Fruit fly (Drosophila melanogaster) whole organism, embryonic: ENCODE results near the gene CG32428.

Source experiments
- Bgb ChIP-seq: fragments of 200-800 bp; sonication (Bioruptor generic); IDR thresholded peaks from 2 replicates; pipeline ENCODE4 v1.3.6; 2022; ENCODE audit warnings: missing biosample characterization, missing genetic modification characterization; ENCODE audit not compliant: partially characterized antibody
- CG1024 ChIP-seq: fragments of 200-800 bp; sonication (Bioruptor generic); IDR thresholded peaks from 2 replicates; pipeline ENCODE4 v1.3.6; 2022; ENCODE audit warnings: missing biosample characterization, missing genetic modification characterization
- CG10979 ChIP-seq: fragments of 200-800 bp; sonication (Bioruptor generic); optimal IDR thresholded peaks from 2 replicates; lab custom pipeline; 2018; ENCODE audit warnings: missing biosample characterization, mild to moderate bottlenecking, missing genetic modification characterization, moderate library complexity
- CG12659 ChIP-seq: fragments of 200-800 bp; sonication (Bioruptor generic); optimal IDR thresholded peaks from 3 replicates; lab custom pipeline; 2017; ENCODE audit warnings: mild to moderate bottlenecking, missing biosample characterization, missing genetic modification reagents, missing genetic modification characterization
- CG14014 ChIP-seq: fragments of 200-800 bp; sonication (Bioruptor generic); IDR thresholded peaks from 2 replicates; pipeline ENCODE4 v1.3.6; 2022; ENCODE audit warnings: missing biosample characterization, missing genetic modification characterization
- CG15073 ChIP-seq: fragments of 200-800 bp; sonication (Bioruptor generic); optimal IDR thresholded peaks from 2 replicates; lab custom pipeline; 2016; ENCODE audit warnings: missing biosample characterization, missing genetic modification characterization
- CG15479 ChIP-seq: fragments of 200-800 bp; sonication (Bioruptor generic); optimal IDR thresholded peaks from 3 replicates; lab custom pipeline; 2019; ENCODE audit warnings: missing biosample characterization, mild to moderate bottlenecking, missing genetic modification characterization, moderate library complexity
- CG15514 ChIP-seq: fragments of 200-800 bp; sonication (Bioruptor generic); optimal IDR thresholded peaks from 3 replicates; lab custom pipeline; 2017; ENCODE audit warnings: missing biosample characterization, missing genetic modification characterization, mild to moderate bottlenecking, moderate library complexity, missing genetic modification reagents
- CG15696 ChIP-seq: fragments of 200-800 bp; sonication (Bioruptor generic); optimal IDR thresholded peaks from 2 replicates; lab custom pipeline; 2019; ENCODE audit warnings: missing biosample characterization, mild to moderate bottlenecking, missing genetic modification characterization, moderate library complexity
- CG1602 ChIP-seq: fragments of 200-800 bp; sonication (Bioruptor generic); optimal IDR thresholded peaks from 3 replicates; lab custom pipeline; 2016; ENCODE audit warnings: missing biosample characterization, missing genetic modification characterization
- CG16863 ChIP-seq: fragments of 200-800 bp; sonication (Bioruptor generic); optimal IDR thresholded peaks from 3 replicates; lab custom pipeline; 2016; ENCODE audit warnings: missing biosample characterization, missing genetic modification characterization
- CG18011 ChIP-seq: fragments of 200-800 bp; sonication (Bioruptor generic); optimal IDR thresholded peaks from 2 replicates; lab custom pipeline; 2017; ENCODE audit warnings: missing biosample characterization, missing genetic modification characterization, mild to moderate bottlenecking, moderate library complexity, missing genotype
- CG18599 ChIP-seq: fragments of 200-800 bp; sonication (Bioruptor generic); optimal IDR thresholded peaks from 3 replicates; lab custom pipeline; 2017; ENCODE audit warnings: missing biosample characterization, missing genetic modification characterization, mild to moderate bottlenecking, moderate library complexity, missing genetic modification reagents
- CG2875 ChIP-seq: fragments of 200-800 bp; sonication (Bioruptor generic); optimal IDR thresholded peaks from 2 replicates; lab custom pipeline; 2017; ENCODE audit warnings: missing biosample characterization, mild to moderate bottlenecking, missing genetic modification characterization, missing genetic modification reagents
- CG31224 ChIP-seq: fragments of 200-800 bp; sonication (Bioruptor generic); IDR thresholded peaks from 2 replicates; pipeline ENCODE4 v1.3.6; 2022; ENCODE audit warnings: missing biosample characterization, missing genetic modification characterization
- CG33557 ChIP-seq: fragments of 200-800 bp; sonication (Bioruptor generic); optimal IDR thresholded peaks from 2 replicates; lab custom pipeline; 2019; ENCODE audit warnings: missing biosample characterization, mild to moderate bottlenecking, missing genetic modification characterization, moderate library complexity
- CG34224 ChIP-seq: fragments of 200-800 bp; sonication (Bioruptor generic); IDR thresholded peaks from 3 replicates; pipeline ENCODE4 v1.3.6; 2022; ENCODE audit warnings: missing biosample characterization, missing genetic modification characterization; ENCODE audit not compliant: partially characterized antibody
- CG4730 ChIP-seq: fragments of 200-800 bp; sonication (Bioruptor generic); IDR thresholded peaks from 2 replicates; pipeline ENCODE4 v1.3.6; 2022; ENCODE audit warnings: missing biosample characterization, missing genetic modification characterization
- CG7357 ChIP-seq: fragments of 200-800 bp; sonication (Bioruptor generic); IDR thresholded peaks from 3 replicates; pipeline ENCODE4 v1.3.6; 2022; ENCODE audit warnings: missing biosample characterization, missing genetic modification characterization
- CG7839 ChIP-seq: fragments of 200-800 bp; sonication (Bioruptor generic); optimal IDR thresholded peaks from 3 replicates; lab custom pipeline; 2018; ENCODE audit warnings: missing biosample characterization, mild to moderate bottlenecking, missing genetic modification characterization, moderate library complexity
- CG9797 ChIP-seq: fragments of 200-800 bp; sonication (Bioruptor generic); optimal IDR thresholded peaks from 3 replicates; lab custom pipeline; 2018; ENCODE audit warnings: missing biosample characterization, mild to moderate bottlenecking, missing genetic modification characterization
- D ChIP-seq, 2 experiments: fragments of 200-800 bp in 1 of 2; fragments of >200 bp in 1 of 2; sonication (Bioruptor generic) in 1 of 2; optimal IDR thresholded peaks; 2 replicates in 1 of 2; 3 replicates in 1 of 2; lab custom pipeline; 2017; ENCODE audit warnings: mild to moderate bottlenecking in 1 of 2, missing biosample characterization in 1 of 2, missing genetic modification characterization in 1 of 2, missing genetic modification reagents in 1 of 2
- Dad ChIP-seq: fragments of 200-800 bp; sonication (Bioruptor generic); optimal IDR thresholded peaks from 3 replicates; lab custom pipeline; 2016; ENCODE audit warnings: missing biosample characterization, missing genetic modification characterization
- Dref ChIP-seq: fragments of 200-800 bp; sonication (Bioruptor generic); IDR thresholded peaks from 2 replicates; pipeline ENCODE4 v1.3.6; 2022; ENCODE audit warnings: missing biosample characterization, missing genetic modification characterization
- Fer3 ChIP-seq: fragments of 200-800 bp; sonication (Bioruptor generic); optimal IDR thresholded peaks from 2 replicates; lab custom pipeline; 2018; ENCODE audit warnings: missing biosample characterization, mild to moderate bottlenecking, missing genetic modification characterization, moderate library complexity
- Hand ChIP-seq: fragments of 200-800 bp; sonication (Bioruptor generic); optimal IDR thresholded peaks from 2 replicates; lab custom pipeline; 2017; ENCODE audit warnings: mild to moderate bottlenecking, missing biosample characterization, missing genetic modification reagents, missing genetic modification characterization
- Hr78 ChIP-seq, 2 experiments: fragments of 200-800 bp in 1 of 2; fragments of >200 bp in 1 of 2; sonication (Bioruptor generic) in 1 of 2; optimal IDR thresholded peaks; 2 replicates each; lab custom pipeline; 2017 to 2019; ENCODE audit warnings: missing biosample characterization in 2 of 2, missing genetic modification characterization in 2 of 2, mild to moderate bottlenecking in 1 of 2, moderate library complexity in 1 of 2
- Hsf ChIP-seq: fragments of 200-800 bp; sonication (Bioruptor generic); optimal IDR thresholded peaks from 3 replicates; lab custom pipeline; 2016; ENCODE audit warnings: missing biosample characterization, missing genetic modification characterization
- Meics ChIP-seq: fragments of 200-800 bp; sonication (Bioruptor generic); optimal IDR thresholded peaks from 2 replicates; lab custom pipeline; 2017; ENCODE audit warnings: missing biosample characterization, mild to moderate bottlenecking, missing genetic modification characterization
- Oli ChIP-seq: fragments of 200-800 bp; sonication (Bioruptor generic); optimal IDR thresholded peaks from 2 replicates; lab custom pipeline; 2018; ENCODE audit warnings: missing biosample characterization, mild to moderate bottlenecking, missing genetic modification characterization, moderate library complexity
- Ptx1 ChIP-seq: fragments of 200-800 bp; sonication (Bioruptor generic); IDR thresholded peaks from 2 replicates; pipeline ENCODE4 v1.3.6; 2022; ENCODE audit warnings: missing biosample characterization, missing genetic modification characterization
- Side ChIP-seq: fragments of 200-800 bp; sonication (Bioruptor generic); optimal IDR thresholded peaks from 2 replicates; lab custom pipeline; 2016; ENCODE audit warnings: missing biosample characterization, missing genetic modification characterization
- Sox102F ChIP-seq: fragments of 200-800 bp; sonication (Bioruptor generic); optimal IDR thresholded peaks from 2 replicates; lab custom pipeline; 2018; ENCODE audit warnings: missing biosample characterization, mild to moderate bottlenecking, missing genetic modification characterization, moderate library complexity
- Sry-β ChIP-seq: fragments of 200-800 bp; sonication (Bioruptor generic); optimal IDR thresholded peaks from 2 replicates; lab custom pipeline; 2018; ENCODE audit warnings: missing biosample characterization, mild to moderate bottlenecking, missing genetic modification characterization, moderate library complexity
- ab ChIP-seq: fragments of 200-800 bp; sonication (Bioruptor generic); optimal IDR thresholded peaks from 2 replicates; lab custom pipeline; 2016; ENCODE audit warnings: missing biosample characterization, missing genetic modification characterization
- aop ChIP-seq: fragments of 200-800 bp; sonication (Bioruptor generic); IDR thresholded peaks from 2 replicates; pipeline ENCODE4 v1.3.6; 2022; ENCODE audit warnings: missing biosample characterization, missing genetic modification characterization
- ato ChIP-seq: fragments of 200-800 bp; sonication (Bioruptor generic); IDR thresholded peaks from 2 replicates; pipeline ENCODE4 v1.3.6; 2022; ENCODE audit warnings: missing biosample characterization, missing genetic modification characterization; ENCODE audit not compliant: partially characterized antibody
- bowl ChIP-seq: fragments of 200-800 bp; sonication (Bioruptor generic); IDR thresholded peaks from 2 replicates; pipeline ENCODE4 v1.3.6; 2022; ENCODE audit warnings: missing biosample characterization, missing genetic modification characterization
- emc ChIP-seq: fragments of 200-800 bp; sonication (Bioruptor generic); optimal IDR thresholded peaks from 2 replicates; lab custom pipeline; 2016; ENCODE audit warnings: missing biosample characterization, missing genetic modification characterization
- gce ChIP-seq: fragments of 200-800 bp; sonication (Bioruptor generic); IDR thresholded peaks from 3 replicates; pipeline ENCODE4 v1.3.6; 2022; ENCODE audit warnings: missing biosample characterization, missing genetic modification characterization
- her ChIP-seq: fragments of 200-800 bp; sonication (Bioruptor generic); optimal IDR thresholded peaks from 2 replicates; lab custom pipeline; 2016; ENCODE audit warnings: missing biosample characterization, missing genetic modification characterization
- ken ChIP-seq: fragments of 200-800 bp; sonication (Bioruptor generic); IDR thresholded peaks from 3 replicates; pipeline ENCODE4 v1.3.6; 2022; ENCODE audit warnings: missing biosample characterization, missing genetic modification characterization
- pita ChIP-seq: fragments of 200-800 bp; sonication (Bioruptor generic); optimal IDR thresholded peaks from 2 replicates; lab custom pipeline; 2017; ENCODE audit warnings: missing biosample characterization, mild to moderate bottlenecking, missing genetic modification characterization
- sc ChIP-seq, 3 experiments: fragments of >200 bp in 2 of 3; fragments of 200-800 bp in 1 of 3; sonication (Bioruptor generic) in 1 of 3; optimal IDR thresholded peaks; 2 replicates in 2 of 3; 3 replicates in 1 of 3; lab custom pipeline; 2017; ENCODE audit warnings: mild to moderate bottlenecking in 1 of 3, missing biosample characterization in 1 of 3, missing genetic modification characterization in 1 of 3, missing genetic modification reagents in 1 of 3
- ssp ChIP-seq: fragments of 200-800 bp; sonication (Bioruptor generic); IDR thresholded peaks from 2 replicates; pipeline ENCODE4 v1.3.6; 2022; ENCODE audit warnings: missing biosample characterization, missing genetic modification characterization
- vvl ChIP-seq: fragments of 200-800 bp; sonication (Bioruptor generic); IDR thresholded peaks from 2 replicates; pipeline ENCODE4 v1.3.6; 2022; ENCODE audit warnings: missing biosample characterization, missing genetic modification characterization

CG32428 gene

DNA sequence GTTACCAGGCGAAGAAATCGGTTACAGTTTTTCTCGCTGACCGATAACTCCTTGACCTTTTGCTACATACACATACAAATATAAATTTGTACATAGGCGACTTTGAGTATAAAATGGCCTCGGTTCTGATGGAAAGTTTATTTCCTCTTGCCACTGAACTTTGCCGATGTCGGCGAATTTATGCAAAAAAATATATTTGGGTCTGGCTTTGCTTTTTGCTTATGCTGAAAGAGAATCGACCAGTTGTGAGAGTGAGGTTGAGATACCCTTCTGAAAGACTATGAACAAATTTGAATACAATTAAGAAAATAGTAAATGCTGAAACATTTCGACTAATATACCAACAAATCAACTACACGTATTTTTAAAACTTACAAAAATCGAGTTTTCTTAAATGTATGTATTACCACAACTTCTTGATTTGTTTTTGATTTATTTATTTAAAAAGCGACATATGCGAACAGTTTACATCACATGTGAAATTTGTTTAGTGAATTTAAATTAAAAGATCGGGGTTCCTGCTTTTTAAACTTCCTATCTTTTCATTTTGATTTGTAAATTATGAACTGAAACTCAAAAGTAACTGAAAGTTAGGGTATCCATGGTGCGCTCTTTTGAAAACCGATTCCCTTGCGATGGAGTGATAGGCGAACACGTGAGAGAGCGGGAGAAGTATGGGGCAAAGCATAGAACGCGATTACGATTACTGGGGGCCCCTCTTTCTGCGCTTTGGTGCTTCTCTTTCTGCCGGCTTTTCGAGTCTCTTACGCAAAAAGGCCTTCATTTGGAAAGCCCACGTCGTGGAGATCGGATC, 35.8 kb upstream of the CG32428 start (continued):
- TF ChIP-seq aop (no peak), CG33557 (peak; percentile 59), CG1024 (GFP tag; lab: Robert Waterston, UW) (no peak), Ptx1 (GFP tag; lab: Robert Waterston, UW) (peak; percentile 53), CG15479 (GFP tag; lab: Kevin White, UChicago) (no peak), CG18011 (peak; percentile 31), CG14014 (GFP tag; lab: Robert Waterston, UW) (no peak), Sry-β (GFP tag; lab: Kevin White, UChicago) (no peak), Dad (GFP tag; lab: Kevin White, UChicago) (peak; percentile 54), pita (GFP tag; lab: Kevin White, UChicago) (no peak), Fer3 (tag; lab: Kevin White, UChicago) (peak; percentile 71), CG10979 (tag; lab: Kevin White, UChicago) (peak; percentile 83), ab (GFP tag; lab: Kevin White, UChicago) (no peak), CG2875 (GFP tag; lab: Kevin White, UChicago) (peak; percentile 75), CG34224 (GFP tag; lab: Robert Waterston, UW) (0 out of 3 replicates have a peak, but pooled peaks have one; percentile 23), CG1602 (peak; percentile 60), vvl (GFP tag; lab: Robert Waterston, UW) (no peak; the same call in 1 of the 2 replicates), Sox102F (GFP tag; lab: Kevin White, UChicago) (peak; percentile 72), ken (no peak), Oli (tag; lab: Kevin White, UChicago) (peak; percentile 84), Bgb (no peak), CG9797 (GFP tag; lab: Kevin White, UChicago) (no peak), ssp (GFP tag; lab: Robert Waterston, UW) (no peak), gce (GFP tag; lab: Robert Waterston, UW) (no peak), CG18599 (peak; percentile 90), emc (GFP tag; lab: Kevin White, UChicago) (peak; percentile 55), Hand (peak; percentile 83), CG15696 (tag; lab: Kevin White, UChicago) (peak; percentile 62), CG12659 (GFP tag; lab: Kevin White, UChicago) (peak; percentile 86), ato (GFP tag; lab: Robert Waterston, UW) (no peak), Meics (GFP tag; lab: Kevin White, UChicago) (peak; percentile 91), Dref (GFP tag; lab: Robert Waterston, UW) (no peak), her (GFP tag; lab: Kevin White, UChicago) (peak; percentile 60), Hsf (GFP tag; lab: Kevin White, UChicago) (peak; percentile 76), CG7357 (GFP tag; lab: Robert Waterston, UW) (0 out of 3 replicates have a peak, but pooled peaks have one; percentile 31), CG15514 (GFP tag; lab: Kevin White, UChicago) (peak; percentile 37), D (optimal IDR thresholded peaks at IDR 0.05; lab: Kevin White, UChicago) (no peak), D (GFP tag; optimal IDR thresholded peaks at IDR 0.05; lab: Kevin White, UChicago) (peak; percentile 70), sc (optimal IDR thresholded peaks at IDR 0.05; lab: Kevin White, UChicago) (no peak), sc (GFP tag; optimal IDR thresholded peaks at IDR 0.05; lab: Kevin White, UChicago) (peak; percentile 61), CG15073 (GFP tag; lab: Kevin White, UChicago) (no peak), Side (GFP tag; lab: Kevin White, UChicago) (peak; percentile 73), bowl (GFP tag; lab: Robert Waterston, UW) (no peak), Hr78 (GFP tag; optimal IDR thresholded peaks at IDR 0.05; lab: Kevin White, UChicago) (peak in 1 of 2 experiments; percentile 75), CG7839 (tag; lab: Kevin White, UChicago) (peak; percentile 88), CG16863 (GFP tag; lab: Kevin White, UChicago) (peak; percentile 67), CG4730 (GFP tag; lab: Robert Waterston, UW) (0 out of 2 replicates have a peak, but pooled peaks have one; percentile 22), CG31224 (GFP tag; lab: Robert Waterston, UW) (peak; percentile 34; the same call in 1 of the 2 replicates)
